Worm (Caenorhabditis elegans) whole organism, L4 larva: Measurements from ENCODE around the gene srxa-12.
A peak's percentile ranks its signal among the peaks of the same experiment; 100 is the strongest.

Source experiments
- F26F4.8 ChIP-seq: fragments of 200-800 bp; sonication (Bioruptor generic); conservative IDR thresholded peaks from 2 replicates; pipeline ENCODE4 v1.3.6; 2022; ENCODE audit warnings: missing genetic modification characterization, missing compliant biosample characterization
- F44E2.7 ChIP-seq: fragments of 200-800 bp; sonication (Bioruptor generic); IDR thresholded peaks from 2 replicates; pipeline ENCODE4 v2.1.2; 2022; ENCODE audit warnings: missing genetic modification characterization, missing compliant biosample characterization
- F49E8.2 ChIP-seq: sonication (generic microtip); optimal IDR thresholded peaks from 2 replicates; lab custom pipeline; 2016; ENCODE audit warnings: missing compliant biosample characterization, mild to moderate bottlenecking, missing genetic modification characterization, borderline replicate concordance
- T26A8.4 ChIP-seq: fragments of 200-800 bp; sonication (Bioruptor generic); IDR thresholded peaks from 2 replicates; pipeline ENCODE4 v1.3.6; 2022; ENCODE audit warnings: missing genetic modification characterization, missing compliant biosample characterization
- Y5F2A.4 ChIP-seq: fragments of 200-800 bp; sonication (Bioruptor generic); optimal IDR thresholded peaks from 2 replicates; lab custom pipeline; 2018; ENCODE audit warnings: mild to moderate bottlenecking, missing genetic modification characterization, missing compliant biosample characterization
- ZK337.2 ChIP-seq: fragments of 200-800 bp; sonication (Bioruptor generic); IDR thresholded peaks from 2 replicates; pipeline ENCODE4 v1.3.6; 2022; ENCODE audit warnings: missing genetic modification reagents, missing genetic modification characterization, missing compliant biosample characterization
- aha-1 ChIP-seq: fragments of 150-350 bp; peaks from one replicate; lab custom pipeline; 2014; ENCODE audit warnings: missing biosample characterization, missing genetic modification characterization
- ama-1 ChIP-seq: fragments of 150-350 bp; optimal IDR thresholded peaks from 2 replicates; lab custom pipeline; 2014; ENCODE audit warnings: inconsistent platforms, mixed read lengths
- attf-4 ChIP-seq: sonication (generic microtip); optimal IDR thresholded peaks from 3 replicates; lab custom pipeline; 2017; ENCODE audit warnings: missing biosample characterization, missing genetic modification characterization
- ceh-32 ChIP-seq: sonication (generic microtip); optimal IDR thresholded peaks from 2 replicates; lab custom pipeline; 2016; ENCODE audit warnings: mild to moderate bottlenecking, missing genetic modification characterization, missing compliant biosample characterization; ENCODE audit not compliant: poor library complexity
- ces-1 ChIP-seq: fragments of 150-350 bp; sonication (generic microtip); optimal IDR thresholded peaks from 4 replicates; lab custom pipeline; 2014; ENCODE audit warnings: missing biosample characterization, missing genetic modification reagents, missing genetic modification characterization
- ctbp-1 ChIP-seq: fragments of 200-800 bp; sonication (Bioruptor generic); IDR thresholded peaks from 2 replicates; pipeline ENCODE4 v1.3.6; 2022; ENCODE audit warnings: missing genetic modification reagents, missing genetic modification characterization, missing compliant biosample characterization
- daf-12 ChIP-seq: fragments of 150-350 bp; optimal IDR thresholded peaks from 2 replicates; lab custom pipeline; 2014; ENCODE audit warnings: missing biosample characterization, missing genetic modification reagents, missing genetic modification characterization
- daf-16 ChIP-seq, 3 experiments: sonication (generic microtip); optimal IDR thresholded peaks; 2 replicates each; lab custom pipeline; 2016 to 2017; ENCODE audit warnings: missing genetic modification characterization in 3 of 3, missing genetic modification reagents in 3 of 3, mild to moderate bottlenecking in 2 of 3, missing compliant biosample characterization in 2 of 3, missing biosample characterization in 1 of 3, moderate library complexity in 1 of 3
- daf-8 ChIP-seq: fragments of 200-800 bp; sonication (Bioruptor generic); IDR thresholded peaks from 2 replicates; pipeline ENCODE4 v1.3.6; 2022; ENCODE audit warnings: missing genetic modification characterization, missing compliant biosample characterization
- dmd-9 ChIP-seq: fragments of 200-800 bp; sonication (Bioruptor generic); IDR thresholded peaks from 2 replicates; pipeline ENCODE4 v1.3.6; 2022; ENCODE audit warnings: missing genetic modification reagents, missing genetic modification characterization, missing compliant biosample characterization
- dpl-1 ChIP-seq: fragments of 150-350 bp; optimal IDR thresholded peaks from 2 replicates; lab custom pipeline; 2014; ENCODE audit warnings: missing biosample characterization, missing genetic modification reagents, missing genetic modification characterization
- dve-1 ChIP-seq: sonication (generic microtip); optimal IDR thresholded peaks from 2 replicates; lab custom pipeline; 2017; ENCODE audit warnings: antibody characterized with exemption, mild to moderate bottlenecking, missing genetic modification characterization, missing compliant biosample characterization; ENCODE audit not compliant: insufficient read depth
- egl-43 ChIP-seq: fragments of 200-800 bp; sonication (Bioruptor generic); IDR thresholded peaks from 2 replicates; pipeline ENCODE4 v1.3.6; 2022; ENCODE audit warnings: missing genetic modification reagents, missing genetic modification characterization, missing compliant biosample characterization
- hif-1 ChIP-seq, 2 experiments: sonication (generic microtip); optimal IDR thresholded peaks; 2 replicates each; lab custom pipeline; 2016 to 2017; ENCODE audit warnings: missing compliant biosample characterization in 2 of 2, missing genetic modification characterization in 2 of 2, missing genetic modification reagents in 2 of 2, missing genotype in 2 of 2, mild to moderate bottlenecking in 1 of 2
- hlh-11 ChIP-seq: fragments of 200-800 bp; sonication (Bioruptor generic); optimal IDR thresholded peaks from 2 replicates; lab custom pipeline; 2018; ENCODE audit warnings: mild to moderate bottlenecking, missing genetic modification characterization, missing compliant biosample characterization
- hlh-30 ChIP-seq: sonication (generic microtip); optimal IDR thresholded peaks from 2 replicates; lab custom pipeline; 2017; ENCODE audit warnings: antibody characterized with exemption, mild to moderate bottlenecking, missing genetic modification characterization, missing compliant biosample characterization; ENCODE audit not compliant: insufficient read depth
- hmg-1.1 ChIP-seq: fragments of 200-800 bp; sonication (Bioruptor generic); IDR thresholded peaks from 2 replicates; pipeline ENCODE4 v1.3.6; 2022; ENCODE audit warnings: missing genetic modification reagents, missing genetic modification characterization, missing compliant biosample characterization
- lim-7 ChIP-seq: fragments of 200-800 bp; sonication (Bioruptor generic); IDR thresholded peaks from 2 replicates; pipeline ENCODE4 v1.3.6; 2022; ENCODE audit warnings: missing genetic modification characterization, missing compliant biosample characterization
- lin-13 ChIP-seq: fragments of 150-350 bp; optimal IDR thresholded peaks from 2 replicates; lab custom pipeline; 2014; ENCODE audit warnings: missing biosample characterization, missing genetic modification reagents, missing genetic modification characterization
- lin-15B ChIP-seq: fragments of 150-350 bp; sonication (generic microtip); optimal IDR thresholded peaks from 3 replicates; lab custom pipeline; 2014; ENCODE audit warnings: missing biosample characterization, missing genetic modification characterization
- lir-3 ChIP-seq: sonication (generic microtip); optimal IDR thresholded peaks from 2 replicates; lab custom pipeline; 2016; ENCODE audit warnings: mild to moderate bottlenecking, missing genetic modification characterization, missing compliant biosample characterization
- madf-9 ChIP-seq: fragments of 200-800 bp; sonication (Bioruptor generic); conservative IDR thresholded peaks from 2 replicates; pipeline ENCODE4 v1.3.6; 2022; ENCODE audit warnings: missing genetic modification reagents, missing genetic modification characterization, missing compliant biosample characterization
- mdt-29 ChIP-seq: fragments of 200-800 bp; sonication (Bioruptor generic); IDR thresholded peaks from 2 replicates; pipeline ENCODE4 v1.3.6; 2022; ENCODE audit warnings: missing genetic modification reagents, missing genetic modification characterization, missing compliant biosample characterization
- mep-1 ChIP-seq: fragments of 150-350 bp; sonication (generic microtip); optimal IDR thresholded peaks from 3 replicates; lab custom pipeline; 2014; ENCODE audit warnings: missing biosample characterization, missing genetic modification characterization
- mes-2 ChIP-seq: sonication (generic microtip); optimal IDR thresholded peaks from 2 replicates; lab custom pipeline; 2016; ENCODE audit warnings: missing genotype, mild to moderate bottlenecking, missing genetic modification characterization, missing compliant biosample characterization; ENCODE audit not compliant: poor library complexity, severe bottlenecking
- mxl-2 ChIP-seq: fragments of 200-800 bp; sonication (Bioruptor generic); conservative IDR thresholded peaks from 2 replicates; pipeline ENCODE4 v1.3.6; 2022; ENCODE audit warnings: missing genetic modification reagents, missing genetic modification characterization, missing compliant biosample characterization
- nhr-102 ChIP-seq: sonication (generic microtip); optimal IDR thresholded peaks from 2 replicates; lab custom pipeline; 2016; ENCODE audit warnings: mild to moderate bottlenecking, missing genetic modification characterization, moderate library complexity, missing compliant biosample characterization
- nhr-11 ChIP-seq: fragments of 150-350 bp; optimal IDR thresholded peaks from 2 replicates; lab custom pipeline; 2014; ENCODE audit warnings: missing biosample characterization, missing genetic modification characterization
- nhr-41 ChIP-seq: fragments of 200-800 bp; sonication (Bioruptor generic); IDR thresholded peaks from 2 replicates; pipeline ENCODE4 v1.3.6; 2022; ENCODE audit warnings: missing genetic modification reagents, missing genetic modification characterization, missing compliant biosample characterization
- nhr-42 ChIP-seq: fragments of 200-800 bp; sonication (Bioruptor generic); IDR thresholded peaks from 2 replicates; pipeline ENCODE4 v1.3.6; 2022; ENCODE audit warnings: missing genetic modification characterization, missing compliant biosample characterization
- nhr-76 ChIP-seq: fragments of 150-350 bp; optimal IDR thresholded peaks from 2 replicates; lab custom pipeline; 2014; ENCODE audit warnings: missing biosample characterization, missing genetic modification characterization
- pha-4 ChIP-seq, 2 experiments: fragments of 150-350 bp in 1 of 2; fragments of 200-800 bp in 1 of 2; sonication (Bioruptor generic) in 1 of 2; IDR thresholded peaks in 1 of 2; optimal IDR thresholded peaks in 1 of 2; 2 replicates each; pipeline versions ENCODE4 v1.3.6 to Lab custom; 2014 to 2022; ENCODE audit warnings: missing genetic modification characterization in 2 of 2, missing genetic modification reagents in 2 of 2, missing biosample characterization in 1 of 2, missing compliant biosample characterization in 1 of 2
- pqm-1 ChIP-seq: sonication (generic microtip); optimal IDR thresholded peaks from 2 replicates; lab custom pipeline; 2017; ENCODE audit warnings: missing biosample characterization, missing genetic modification characterization
- rbr-2 ChIP-seq: sonication (generic microtip); optimal IDR thresholded peaks from 2 replicates; lab custom pipeline; 2016; ENCODE audit warnings: missing genotype, missing genetic modification characterization, missing compliant biosample characterization
- saeg-2 ChIP-seq: fragments of 200-800 bp; sonication (Bioruptor generic); IDR thresholded peaks from 2 replicates; pipeline ENCODE4 v1.3.6; 2022; ENCODE audit warnings: missing genetic modification reagents, missing genetic modification characterization, missing compliant biosample characterization
- sdz-12 ChIP-seq: fragments of 200-800 bp; sonication (Bioruptor generic); optimal IDR thresholded peaks from 2 replicates; lab custom pipeline; 2018; ENCODE audit warnings: mild to moderate bottlenecking, missing genetic modification characterization, missing compliant biosample characterization
- snpc-1.2 ChIP-seq: fragments of 200-800 bp; sonication (Bioruptor generic); IDR thresholded peaks from 2 replicates; pipeline ENCODE4 v1.3.6; 2022; ENCODE audit warnings: missing genetic modification reagents, missing genetic modification characterization, missing compliant biosample characterization
- spr-1 ChIP-seq: sonication (generic microtip); optimal IDR thresholded peaks from 2 replicates; lab custom pipeline; 2016; ENCODE audit warnings: mild to moderate bottlenecking, missing genetic modification characterization, missing compliant biosample characterization
- zfp-3 ChIP-seq: fragments of 200-800 bp; sonication (Bioruptor generic); conservative IDR thresholded peaks from 2 replicates; pipeline ENCODE4 v1.3.6; 2022; ENCODE audit warnings: missing genetic modification reagents, missing genetic modification characterization, missing compliant biosample characterization
- zip-11 ChIP-seq: fragments of 200-800 bp; sonication (Bioruptor generic); IDR thresholded peaks from 2 replicates; pipeline ENCODE4 v1.3.6; 2022; ENCODE audit warnings: missing genetic modification characterization, missing compliant biosample characterization
- ztf-11 ChIP-seq: fragments of 150-350 bp; optimal IDR thresholded peaks from 2 replicates; lab custom pipeline; 2014; ENCODE audit warnings: missing biosample characterization, missing genetic modification characterization

Gene srxa-12

DNA sequence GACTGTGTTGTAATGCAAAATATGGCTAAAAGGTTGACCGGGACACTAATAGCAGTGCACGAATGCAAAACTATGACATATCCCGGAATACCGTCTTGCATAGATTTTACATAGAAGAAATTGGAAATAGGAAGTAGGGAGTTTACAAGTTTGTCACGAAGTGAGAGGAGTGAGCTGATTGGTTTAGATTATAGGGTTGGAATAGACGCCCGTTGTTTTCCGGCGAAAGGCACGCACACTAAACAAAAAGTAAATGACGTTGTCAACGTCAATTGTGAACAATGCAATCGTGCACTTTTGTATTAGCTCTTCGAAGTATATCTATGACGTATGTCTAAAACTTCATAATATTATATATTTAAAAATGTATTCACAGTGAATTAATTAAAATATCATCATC, 34.4 kb downstream of the srxa-12 start, which contains the start of gene srh-24:
Gene srh-24, minus strand, starts transcription at position 101 of the 400 bp plus-strand sequence.
- TF ChIP-seq nhr-41 (GFP tag; lab: Robert Waterston, UW): no peak

ce11 chrV:13961927-13962419, 35.5 kb downstream of the srxa-12 start, which contains the start of the genes algn-13 and R10D12.13:
TSS of gene algn-13 (minus strand) at chrV:13961977.
TSS of gene R10D12.13 (plus strand) at chrV:13962417.
- no peak for TF ChIP-seq daf-12 (tag; lab: Kevin White, UChicago)
- no peak for TF ChIP-seq lir-3
- TF ChIP-seq ceh-32: no peak
- TF ChIP-seq lim-7 (GFP tag; lab: Robert Waterston, UW): no peak
- TF ChIP-seq nhr-42 (GFP tag; lab: Robert Waterston, UW): no peak
- no peak for TF ChIP-seq saeg-2 (GFP tag; lab: Robert Waterston, UW)
- no peak for TF ChIP-seq ZK337.2 (GFP tag; lab: Robert Waterston, UW)
- TF ChIP-seq F44E2.7 (GFP tag; lab: Robert Waterston, UW): no peak
- no peak for TF ChIP-seq F26F4.8
- TF ChIP-seq rbr-2 (tag; lab: Kevin White, UChicago): peak; percentile 32
- no peak for TF ChIP-seq ztf-11 (tag; lab: Kevin White, UChicago)
- peak; percentile 5 for TF ChIP-seq ces-1 (GFP tag; lab: Kevin White, UChicago)
- TF ChIP-seq egl-43: no peak
- TF ChIP-seq madf-9 (GFP tag; lab: Robert Waterston, UW): no peak
- TF ChIP-seq lin-13: peak; percentile 7
- TF ChIP-seq mes-2: peak; percentile 93
- TF ChIP-seq zfp-3: no peak
- no peak for TF ChIP-seq mep-1
- TF ChIP-seq daf-16 (GFP tag; optimal IDR thresholded peaks at IDR 0.05; lab: Kevin White, UChicago): no peak
- peak; percentile 27 for TF ChIP-seq daf-16 (tag; optimal IDR thresholded peaks at IDR 0.05; lab: Kevin White, UChicago)
- TF ChIP-seq Y5F2A.4 (GFP tag; lab: Kevin White, UChicago): no peak
- TF ChIP-seq spr-1: peak; percentile 41
- peak; percentile 19 for TF ChIP-seq nhr-102 (tag; lab: Kevin White, UChicago)
- no peak for TF ChIP-seq dmd-9 (GFP tag; lab: Robert Waterston, UW)
- no peak for TF ChIP-seq F49E8.2
- no peak for TF ChIP-seq zip-11
- no peak for TF ChIP-seq mdt-29 (GFP tag; lab: Robert Waterston, UW)
- TF ChIP-seq sdz-12: no peak
- TF ChIP-seq attf-4: no peak
- peak; percentile 58; the same call in 1 of the 2 replicates for TF ChIP-seq T26A8.4 (GFP tag; lab: Robert Waterston, UW)
- TF ChIP-seq mxl-2 (GFP tag; lab: Robert Waterston, UW): no peak
- TF ChIP-seq pqm-1 (tag; lab: Kevin White, UChicago): no peak
- TF ChIP-seq nhr-11 (tag; lab: Kevin White, UChicago): peak; percentile 1
- no peak for TF ChIP-seq hlh-30 (tag; lab: Kevin White, UChicago)
- TF ChIP-seq nhr-76: no peak
- TF ChIP-seq dve-1 (tag; lab: Kevin White, UChicago): peak; percentile 61
- TF ChIP-seq daf-8 (GFP tag; lab: Robert Waterston, UW): no peak
- TF ChIP-seq pha-4 (GFP tag; IDR thresholded peaks at IDR 0.05; lab: Robert Waterston, UW): peak; percentile 73; the same call in 1 of the 2 replicates
- no peak for TF ChIP-seq pha-4 (tag; optimal IDR thresholded peaks at IDR 0.05; lab: Kevin White, UChicago)
- peak; percentile 70 for TF ChIP-seq dpl-1 (GFP tag; lab: Kevin White, UChicago)
- TF ChIP-seq lin-15B (tag; lab: Kevin White, UChicago): no peak
- TF ChIP-seq hlh-11: peak; percentile 55
- TF ChIP-seq ctbp-1 (GFP tag; lab: Robert Waterston, UW): peak; percentile 43; the same call in 1 of the 2 replicates
- peak; percentile 81 for TF ChIP-seq aha-1 (tag; lab: Kevin White, UChicago)
- peak in 1 of 2 experiments; percentile 10 for TF ChIP-seq hif-1 (tag; optimal IDR thresholded peaks at IDR 0.05; lab: Kevin White, UChicago)
- TF ChIP-seq hmg-1.1 (GFP tag; lab: Robert Waterston, UW): peak; percentile 63
- peak; percentile 61; the same call in 1 of the 2 replicates for TF ChIP-seq snpc-1.2 (GFP tag; lab: Robert Waterston, UW)
- TF ChIP-seq ama-1 (lab: Kevin White, UChicago): no peak
